Worm (Caenorhabditis elegans) whole organism, young adult: ENCODE measurements around the gene Y113G7A.16.

Experiments used
- B0019.2 ChIP-seq: fragments of 200-800 bp; sonication (Bioruptor generic); conservative IDR thresholded peaks from 2 replicates; pipeline ENCODE4 v1.3.6; 2022; ENCODE audit warnings: missing genetic modification reagents, missing genetic modification characterization, missing compliant biosample characterization
- B0035.1 ChIP-seq: sonication (generic microtip); optimal IDR thresholded peaks from 2 replicates; lab custom pipeline; 2016; ENCODE audit warnings: missing genetic modification characterization, mild to moderate bottlenecking, missing compliant biosample characterization, missing genotype, missing genetic modification reagents
- C06A6.2 ChIP-seq: fragments of 200-800 bp; sonication (Bioruptor generic); conservative IDR thresholded peaks from 2 replicates; pipeline ENCODE4 v1.3.6; 2022; ENCODE audit warnings: missing genetic modification characterization, missing compliant biosample characterization
- D2030.7 ChIP-seq: fragments of 200-800 bp; sonication (Bioruptor generic); IDR thresholded peaks from 2 replicates; pipeline ENCODE4 v1.3.6; 2022; ENCODE audit warnings: missing genetic modification reagents, missing genetic modification characterization, missing compliant biosample characterization
- F10E7.11 ChIP-seq: sonication (generic microtip); optimal IDR thresholded peaks from 2 replicates; lab custom pipeline; 2017; ENCODE audit warnings: mild to moderate bottlenecking, missing genetic modification characterization, moderate library complexity, missing compliant biosample characterization
- F23B12.7 ChIP-seq: sonication (generic microtip); optimal IDR thresholded peaks from 2 replicates; lab custom pipeline; 2017; ENCODE audit warnings: missing genetic modification characterization, mild to moderate bottlenecking, missing compliant biosample characterization, antibody characterized with exemption, moderate library complexity; ENCODE audit not compliant: insufficient read depth
- F39B2.1 ChIP-seq: fragments of 200-800 bp; sonication (Bioruptor generic); IDR thresholded peaks from 2 replicates; pipeline ENCODE4 v1.3.6; 2022; ENCODE audit warnings: missing genetic modification reagents, missing genetic modification characterization, missing compliant biosample characterization
- F49E8.2 ChIP-seq: sonication (generic microtip); optimal IDR thresholded peaks from 3 replicates; lab custom pipeline; 2017; ENCODE audit warnings: missing genetic modification characterization, mild to moderate bottlenecking, missing compliant biosample characterization, antibody characterized with exemption, moderate library complexity; ENCODE audit not compliant: insufficient read depth
- F55B11.4 ChIP-seq: sonication (generic microtip); optimal IDR thresholded peaks from 2 replicates; lab custom pipeline; 2016; ENCODE audit warnings: missing compliant biosample characterization, missing genetic modification characterization, borderline replicate concordance; ENCODE audit not compliant: insufficient read depth
- F57A8.1 ChIP-seq: fragments of 200-800 bp; sonication (Bioruptor generic); optimal IDR thresholded peaks from 2 replicates; lab custom pipeline; 2018; ENCODE audit warnings: mild to moderate bottlenecking, missing genetic modification characterization, moderate library complexity, missing compliant biosample characterization
- K11D2.4 ChIP-seq: fragments of 200-800 bp; sonication (Bioruptor generic); IDR thresholded peaks from 2 replicates; pipeline ENCODE4 v1.3.6; 2022; ENCODE audit warnings: missing genetic modification reagents, missing genetic modification characterization, missing compliant biosample characterization
- Y95B8A.8 ChIP-seq: fragments of 200-800 bp; sonication (Bioruptor generic); IDR thresholded peaks from 2 replicates; pipeline ENCODE4 v1.3.6; 2022; ENCODE audit warnings: missing genetic modification reagents, missing genetic modification characterization, missing compliant biosample characterization
- ZK185.1 ChIP-seq: sonication (generic microtip); optimal IDR thresholded peaks from 2 replicates; lab custom pipeline; 2016; ENCODE audit warnings: mild to moderate bottlenecking, missing genetic modification characterization, missing compliant biosample characterization; ENCODE audit not compliant: poor library complexity, severe bottlenecking
- attf-6 ChIP-seq: fragments of 200-800 bp; sonication (Bioruptor generic); IDR thresholded peaks from 2 replicates; pipeline ENCODE4 v1.3.6; 2022; ENCODE audit warnings: missing genetic modification reagents, missing genetic modification characterization, missing compliant biosample characterization
- ccch-3 ChIP-seq: fragments of 200-800 bp; sonication (Bioruptor generic); optimal IDR thresholded peaks from 2 replicates; lab custom pipeline; 2018; ENCODE audit warnings: mild to moderate bottlenecking, missing genetic modification characterization, missing compliant biosample characterization
- cebp-2 ChIP-seq: fragments of 200-800 bp; sonication (Bioruptor generic); IDR thresholded peaks from 2 replicates; pipeline ENCODE4 v1.3.6; 2022; ENCODE audit warnings: missing genetic modification characterization, missing compliant biosample characterization
- dpl-1 ChIP-seq: fragments of 150-350 bp; optimal IDR thresholded peaks from 2 replicates; lab custom pipeline; 2014; ENCODE audit warnings: missing biosample characterization, missing genetic modification reagents, missing genetic modification characterization
- egl-44 ChIP-seq: fragments of 200-800 bp; sonication (Bioruptor generic); IDR thresholded peaks from 2 replicates; pipeline ENCODE4 v1.3.6; 2022; ENCODE audit warnings: missing genetic modification reagents, missing genetic modification characterization, missing compliant biosample characterization
- egrh-3 ChIP-seq: fragments of 200-800 bp; sonication (Bioruptor generic); IDR thresholded peaks from 2 replicates; pipeline ENCODE4 v1.3.6; 2022; ENCODE audit warnings: missing genetic modification reagents, missing genetic modification characterization, missing compliant biosample characterization
- ekl-4 ChIP-seq: fragments of 200-800 bp; sonication (Bioruptor generic); IDR thresholded peaks from 2 replicates; pipeline ENCODE4 v1.3.6; 2022; ENCODE audit warnings: missing genetic modification reagents, missing genetic modification characterization, missing compliant biosample characterization
- ets-4 ChIP-seq: fragments of 200-800 bp; sonication (Bioruptor generic); optimal IDR thresholded peaks from 2 replicates; lab custom pipeline; 2018; ENCODE audit warnings: mild to moderate bottlenecking, missing genetic modification characterization, missing compliant biosample characterization
- fkh-3 ChIP-seq: sonication (generic microtip); optimal IDR thresholded peaks from 2 replicates; lab custom pipeline; 2016; ENCODE audit warnings: mild to moderate bottlenecking, missing genetic modification characterization, missing compliant biosample characterization
- lag-1 ChIP-seq: fragments of 200-800 bp; sonication (Bioruptor generic); IDR thresholded peaks from 2 replicates; pipeline ENCODE4 v1.3.6; 2022; ENCODE audit warnings: missing genetic modification reagents, missing genetic modification characterization, missing compliant biosample characterization
- let-526 ChIP-seq: fragments of 200-800 bp; sonication (Bioruptor generic); IDR thresholded peaks from 2 replicates; pipeline ENCODE4 v1.3.6; 2022; ENCODE audit warnings: missing genetic modification reagents, missing genetic modification characterization, missing compliant biosample characterization
- lsl-1 ChIP-seq: fragments of 200-800 bp; sonication (Bioruptor generic); optimal IDR thresholded peaks from 2 replicates; lab custom pipeline; 2018; ENCODE audit warnings: mild to moderate bottlenecking, missing genetic modification characterization, moderate library complexity, missing compliant biosample characterization
- lsy-27 ChIP-seq: sonication (generic microtip); optimal IDR thresholded peaks from 2 replicates; lab custom pipeline; 2017; ENCODE audit warnings: missing genetic modification characterization, mild to moderate bottlenecking, missing compliant biosample characterization, antibody characterized with exemption, missing genotype, borderline replicate concordance; ENCODE audit not compliant: insufficient read depth
- madf-3 ChIP-seq: fragments of 200-800 bp; sonication (Bioruptor generic); IDR thresholded peaks from 2 replicates; pipeline ENCODE4 v1.3.6; 2022; ENCODE audit warnings: missing genetic modification reagents, missing genetic modification characterization, missing compliant biosample characterization
- madf-6 ChIP-seq: fragments of 200-800 bp; sonication (Bioruptor generic); IDR thresholded peaks from 2 replicates; pipeline ENCODE4 v1.3.6; 2022; ENCODE audit warnings: missing genetic modification reagents, missing genetic modification characterization, missing compliant biosample characterization
- mcd-1 ChIP-seq: fragments of 200-800 bp; sonication (Bioruptor generic); IDR thresholded peaks from 2 replicates; pipeline ENCODE4 v1.3.6; 2022; ENCODE audit warnings: missing genetic modification reagents, missing genetic modification characterization, missing compliant biosample characterization
- nhr-27 ChIP-seq: fragments of 200-800 bp; sonication (Bioruptor generic); optimal IDR thresholded peaks from 2 replicates; lab custom pipeline; 2018; ENCODE audit warnings: mild to moderate bottlenecking, missing genetic modification characterization, moderate library complexity, missing compliant biosample characterization
- sea-2 ChIP-seq: fragments of 200-800 bp; sonication (Bioruptor generic); IDR thresholded peaks from 2 replicates; pipeline ENCODE4 v1.3.6; 2022; ENCODE audit warnings: missing genetic modification characterization, missing compliant biosample characterization
- snpc-1.3 ChIP-seq: sonication (generic microtip); optimal IDR thresholded peaks from 2 replicates; lab custom pipeline; 2017; ENCODE audit warnings: missing genetic modification characterization, mild to moderate bottlenecking, missing compliant biosample characterization, antibody characterized with exemption, moderate library complexity, missing genotype, missing genetic modification reagents; ENCODE audit not compliant: insufficient read depth
- snpc-4 ChIP-seq, 5 experiments: fragments of 150-350 bp in 1 of 5; sonication (generic microtip) in 4 of 5; optimal IDR thresholded peaks; 2 replicates each; lab custom pipeline; 2014 to 2018; ENCODE audit warnings: missing genetic modification characterization in 5 of 5, missing biosample characterization in 3 of 5, antibody characterized with exemption in 2 of 5, mild to moderate bottlenecking in 2 of 5, missing compliant biosample characterization in 2 of 5, missing genotype in 2 of 5, moderate library complexity in 2 of 5, missing genetic modification reagents in 1 of 5
- somi-1 ChIP-seq: fragments of 200-800 bp; sonication (Bioruptor generic); optimal IDR thresholded peaks from 2 replicates; lab custom pipeline; 2018; ENCODE audit warnings: mild to moderate bottlenecking, missing genetic modification characterization, missing compliant biosample characterization
- tbp1 ChIP-seq: fragments of 200-800 bp; sonication (Bioruptor generic); optimal IDR thresholded peaks from 2 replicates; lab custom pipeline; 2018; ENCODE audit warnings: mild to moderate bottlenecking, missing genetic modification characterization, missing compliant biosample characterization
- unc-62 ChIP-seq: fragments of 150-350 bp; optimal IDR thresholded peaks from 2 replicates; lab custom pipeline; 2014; ENCODE audit warnings: missing biosample characterization, missing genetic modification reagents, missing genetic modification characterization
- ztf-28 ChIP-seq: fragments of 200-800 bp; sonication (Bioruptor generic); IDR thresholded peaks from 2 replicates; pipeline ENCODE4 v1.3.6; 2022; ENCODE audit warnings: missing genetic modification reagents, missing genetic modification characterization, missing compliant biosample characterization
- ztf-3 ChIP-seq: fragments of 200-800 bp; sonication (Bioruptor generic); optimal IDR thresholded peaks from 2 replicates; lab custom pipeline; 2018; ENCODE audit warnings: mild to moderate bottlenecking, missing genetic modification characterization, missing compliant biosample characterization

The Y113G7A.16 gene

DNA sequence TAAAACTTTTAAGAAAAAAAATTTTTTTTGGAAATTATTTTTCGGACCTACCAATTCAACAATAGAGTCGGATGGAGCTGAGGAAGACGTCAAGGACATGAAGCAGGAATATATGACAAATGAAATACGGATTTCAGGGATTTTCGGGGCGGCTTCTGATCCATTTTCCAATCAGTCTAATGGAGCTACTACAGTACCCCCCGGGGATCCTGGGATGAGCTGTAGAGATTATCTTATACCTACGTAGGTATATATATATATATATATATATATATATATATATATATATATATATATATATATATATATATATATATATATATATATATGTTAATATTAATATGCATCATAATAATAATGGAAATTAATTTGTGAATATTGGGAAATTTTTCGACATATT, 26.7 kb downstream of the Y113G7A.16 start, which contains the start of gene ttx-1:
ttx-1 (minus strand) TSS at position 101 of the 400 bp plus-strand sequence.
- TF ChIP-seq F55B11.4 (tag; lab: Kevin White, UChicago), result no peak
- no peak for TF ChIP-seq snpc-1.3 (tag; lab: Kevin White, UChicago)

- TF ChIP-seq F49E8.2 (tag; lab: Kevin White, UChicago) (no peak), F57A8.1 (GFP tag; lab: Kevin White, UChicago) (no peak), snpc-1.3 (tag; lab: Kevin White, UChicago) (no peak), Y95B8A.8 (no peak), nhr-27 (tag; lab: Kevin White, UChicago) (no peak), B0035.1 (tag; lab: Kevin White, UChicago) (no peak), ztf-3 (GFP tag; lab: Kevin White, UChicago) (no peak), madf-3 (GFP tag; lab: Robert Waterston, UW) (no peak), K11D2.4 (no peak), let-526 (GFP tag; lab: Robert Waterston, UW) (no peak), ztf-28 (no peak), B0019.2 (GFP tag; lab: Robert Waterston, UW) (no peak), ets-4 (GFP tag; lab: Kevin White, UChicago) (no peak), lag-1 (GFP tag; lab: Robert Waterston, UW) (no peak), dpl-1 (GFP tag; lab: Kevin White, UChicago) (no peak), attf-6 (GFP tag; lab: Robert Waterston, UW) (no peak), cebp-2 (no peak), unc-62 (GFP tag; lab: Kevin White, UChicago) (no peak)
Measured at ce11 chrV:20065096-20065495, 27.7 kb downstream of the Y113G7A.16 start.

DNA sequence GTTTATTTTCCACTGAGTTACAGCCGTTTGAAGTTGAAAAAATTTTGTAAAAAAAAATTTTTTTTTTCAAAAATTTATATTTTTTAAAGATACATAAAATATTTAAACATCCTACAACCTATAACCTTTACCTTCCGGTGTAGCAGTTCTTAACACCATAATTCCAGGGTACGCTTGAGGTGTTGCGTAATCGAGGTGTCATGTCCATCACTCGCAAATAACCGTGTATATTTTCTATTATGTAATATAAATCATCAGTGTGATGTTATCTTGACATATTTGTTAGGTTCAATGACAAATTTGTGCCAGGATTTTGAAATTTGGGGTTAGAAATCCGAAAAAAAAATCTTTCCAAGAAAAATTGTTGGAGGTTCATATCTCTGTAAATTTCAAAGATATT, 29.7 kb downstream of the Y113G7A.16 start:
- TF ChIP-seq F39B2.1 (no peak), egl-44 (GFP tag; lab: Robert Waterston, UW) (no peak), F10E7.11 (tag; lab: Kevin White, UChicago) (no peak), F23B12.7 (tag; lab: Kevin White, UChicago) (no peak)

DNA sequence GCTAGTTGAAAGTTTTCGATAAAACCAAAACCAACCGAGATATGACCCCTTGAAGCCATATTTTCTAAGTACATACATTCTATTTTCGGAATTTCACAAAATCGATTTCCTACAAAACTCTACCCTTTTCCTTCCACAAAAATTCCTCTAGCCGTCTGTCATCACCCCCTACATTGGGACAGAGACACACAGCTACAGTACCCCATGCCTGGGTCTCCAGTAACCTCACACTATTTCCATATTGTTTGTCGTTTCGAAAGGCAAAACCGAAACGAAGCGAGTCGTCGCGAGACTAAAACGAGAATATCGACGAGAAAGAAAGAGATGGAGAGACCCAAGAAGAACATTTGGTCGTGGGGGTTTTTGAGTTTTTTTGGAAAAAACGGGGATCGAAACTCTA, 31.0 kb downstream of the Y113G7A.16 start:
- TF ChIP-seq D2030.7 (GFP tag; lab: Robert Waterston, UW), result no peak
- no peak for TF ChIP-seq C06A6.2 (GFP tag; lab: Robert Waterston, UW)
- no peak for TF ChIP-seq egrh-3 (GFP tag; lab: Robert Waterston, UW)
- TF ChIP-seq somi-1 (GFP tag; lab: Kevin White, UChicago), result no peak
- TF ChIP-seq snpc-4 (GFP tag; optimal IDR thresholded peaks at IDR 0.05; lab: Kevin White, UChicago), result no peak
- no peak for TF ChIP-seq snpc-4 (tag; optimal IDR thresholded peaks at IDR 0.05; lab: Kevin White, UChicago)
- no peak for TF ChIP-seq mcd-1
- no peak for TF ChIP-seq ets-4 (GFP tag; lab: Kevin White, UChicago)
- no peak for TF ChIP-seq madf-6
- no peak for TF ChIP-seq dpl-1 (GFP tag; lab: Kevin White, UChicago)
- no peak for TF ChIP-seq fkh-3 (tag; lab: Kevin White, UChicago)
- TF ChIP-seq let-526 (GFP tag; lab: Robert Waterston, UW), result no peak
- no peak for TF ChIP-seq ekl-4 (GFP tag; lab: Robert Waterston, UW)
- no peak for TF ChIP-seq ccch-3 (GFP tag; lab: Kevin White, UChicago)
- TF ChIP-seq sea-2, result no peak
- TF ChIP-seq lsy-27, result no peak
- no peak for TF ChIP-seq lsl-1 (GFP tag; lab: Kevin White, UChicago)
- no peak for TF ChIP-seq tbp1 (GFP tag; lab: Kevin White, UChicago)
- no peak for TF ChIP-seq ZK185.1 (tag; lab: Kevin White, UChicago)
